Fruit fly (Drosophila melanogaster) whole organism, embryonic: ENCODE results near the gene CG32388.

Experiments
- ATbp ChIP-seq: fragments of 200-800 bp; sonication (Bioruptor generic); optimal IDR thresholded peaks from 2 replicates; lab custom pipeline; 2017; ENCODE audit warnings: missing biosample characterization, mild to moderate bottlenecking, missing genetic modification characterization, missing genetic modification reagents
- Bteb2 ChIP-seq: fragments of 200-800 bp; sonication (Bioruptor generic); optimal IDR thresholded peaks from 2 replicates; lab custom pipeline; 2016; ENCODE audit warnings: missing biosample characterization, missing genetic modification characterization
- CG10267 ChIP-seq: fragments of 200-800 bp; sonication (Bioruptor generic); optimal IDR thresholded peaks from 2 replicates; lab custom pipeline; 2018; ENCODE audit warnings: missing biosample characterization, mild to moderate bottlenecking, missing genetic modification characterization, moderate library complexity
- CG10462 ChIP-seq: fragments of 200-800 bp; sonication (Bioruptor generic); optimal IDR thresholded peaks from 2 replicates; lab custom pipeline; 2016; ENCODE audit warnings: missing biosample characterization, missing genetic modification characterization
- CG10543 ChIP-seq: fragments of 200-800 bp; sonication (Bioruptor generic); optimal IDR thresholded peaks from 3 replicates; lab custom pipeline; 2017; ENCODE audit warnings: missing biosample characterization, mild to moderate bottlenecking, missing genetic modification characterization, moderate library complexity
- CG12155 ChIP-seq: fragments of 200-800 bp; sonication (Bioruptor generic); optimal IDR thresholded peaks from 3 replicates; lab custom pipeline; 2016; ENCODE audit warnings: missing biosample characterization, missing genetic modification characterization
- CG12769 ChIP-seq: fragments of 200-800 bp; sonication (Bioruptor generic); optimal IDR thresholded peaks from 2 replicates; lab custom pipeline; 2019; ENCODE audit warnings: missing biosample characterization, mild to moderate bottlenecking, missing genetic modification characterization, moderate library complexity
- CG13123 ChIP-seq: fragments of 200-800 bp; sonication (Bioruptor generic); optimal IDR thresholded peaks from 2 replicates; lab custom pipeline; 2016; ENCODE audit warnings: missing biosample characterization, missing genetic modification characterization
- CG13296 ChIP-seq: fragments of 200-800 bp; sonication (Bioruptor generic); optimal IDR thresholded peaks from 3 replicates; lab custom pipeline; 2018; ENCODE audit warnings: missing biosample characterization, mild to moderate bottlenecking, missing genetic modification characterization
- CG13894 ChIP-seq: fragments of 200-800 bp; sonication (Bioruptor generic); optimal IDR thresholded peaks from 3 replicates; lab custom pipeline; 2018; ENCODE audit warnings: missing biosample characterization, mild to moderate bottlenecking, missing genetic modification characterization, moderate library complexity
- CG15073 ChIP-seq: fragments of 200-800 bp; sonication (Bioruptor generic); optimal IDR thresholded peaks from 2 replicates; lab custom pipeline; 2016; ENCODE audit warnings: missing biosample characterization, missing genetic modification characterization
- CG1529 ChIP-seq: fragments of 200-800 bp; sonication (Bioruptor generic); optimal IDR thresholded peaks from 3 replicates; lab custom pipeline; 2018; ENCODE audit warnings: missing biosample characterization, missing genetic modification characterization
- CG17328 ChIP-seq: fragments of 200-800 bp; sonication (Bioruptor generic); IDR thresholded peaks from 2 replicates; pipeline ENCODE4 v1.3.6; 2022; ENCODE audit warnings: missing biosample characterization, missing genetic modification characterization
- CG17802 ChIP-seq: fragments of 200-800 bp; sonication (Bioruptor generic); optimal IDR thresholded peaks from 2 replicates; lab custom pipeline; 2018; ENCODE audit warnings: missing biosample characterization, mild to moderate bottlenecking, missing genetic modification characterization, moderate library complexity
- CG17829 ChIP-seq: fragments of 200-800 bp; optimal IDR thresholded peaks from 2 replicates; lab custom pipeline; 2019; ENCODE audit warnings: missing biosample characterization, mild to moderate bottlenecking, missing genetic modification characterization, moderate library complexity
- CG34376 ChIP-seq: fragments of 200-800 bp; sonication (Bioruptor generic); optimal IDR thresholded peaks from 2 replicates; lab custom pipeline; 2018; ENCODE audit warnings: missing biosample characterization, mild to moderate bottlenecking, missing genetic modification characterization
- CG3995 ChIP-seq: fragments of 200-800 bp; sonication (Bioruptor generic); optimal IDR thresholded peaks from 3 replicates; lab custom pipeline; 2016; ENCODE audit warnings: missing biosample characterization, missing genetic modification characterization
- CG6689 ChIP-seq: fragments of 200-800 bp; sonication (Bioruptor generic); IDR thresholded peaks from 2 replicates; pipeline ENCODE4 v1.3.6; 2022; ENCODE audit warnings: missing biosample characterization, missing genetic modification characterization
- CG6813 ChIP-seq: fragments of 200-800 bp; sonication (Bioruptor generic); optimal IDR thresholded peaks from 2 replicates; lab custom pipeline; 2017; ENCODE audit warnings: missing biosample characterization, missing genetic modification characterization, mild to moderate bottlenecking, moderate library complexity, missing genetic modification reagents
- CG7928 ChIP-seq: fragments of 200-800 bp; sonication (Bioruptor generic); optimal IDR thresholded peaks from 2 replicates; lab custom pipeline; 2017; ENCODE audit warnings: missing biosample characterization, mild to moderate bottlenecking, missing genetic modification characterization
- CG8089 ChIP-seq: fragments of 200-800 bp; sonication (Bioruptor generic); optimal IDR thresholded peaks from 3 replicates; lab custom pipeline; 2016; ENCODE audit warnings: missing biosample characterization, missing genetic modification characterization
- CG8765 ChIP-seq: fragments of 200-800 bp; sonication (Bioruptor generic); IDR thresholded peaks from 2 replicates; pipeline ENCODE4 v1.3.6; 2022; ENCODE audit warnings: missing biosample characterization, missing genetic modification characterization
- CG9797 ChIP-seq: fragments of 200-800 bp; sonication (Bioruptor generic); optimal IDR thresholded peaks from 3 replicates; lab custom pipeline; 2018; ENCODE audit warnings: missing biosample characterization, mild to moderate bottlenecking, missing genetic modification characterization
- CG9932 ChIP-seq: fragments of 200-800 bp; sonication (Bioruptor generic); IDR thresholded peaks from 2 replicates; pipeline ENCODE4 v1.3.6; 2022; ENCODE audit warnings: missing biosample characterization, missing genetic modification characterization
- CTCF ChIP-seq: fragments of 200-800 bp; sonication (Bioruptor generic); optimal IDR thresholded peaks from 2 replicates; lab custom pipeline; 2017; ENCODE audit warnings: missing biosample characterization, mild to moderate bottlenecking, missing genetic modification characterization, moderate library complexity
- CoRest ChIP-seq: fragments of 200-800 bp; sonication (Bioruptor generic); optimal IDR thresholded peaks from 3 replicates; lab custom pipeline; 2018; ENCODE audit warnings: missing biosample characterization, mild to moderate bottlenecking, missing genetic modification characterization, moderate library complexity
- HLH3B ChIP-seq: fragments of 200-800 bp; sonication (Bioruptor generic); IDR thresholded peaks from 2 replicates; pipeline ENCODE4 v1.3.6; 2022; ENCODE audit warnings: missing biosample characterization, missing genetic modification characterization
- Mad ChIP-seq: fragments of 200-800 bp; sonication (Bioruptor generic); optimal IDR thresholded peaks from 2 replicates; lab custom pipeline; 2016; ENCODE audit warnings: missing biosample characterization, missing genetic modification characterization
- NC2α ChIP-seq: fragments of 200-800 bp; sonication (Bioruptor generic); optimal IDR thresholded peaks from 2 replicates; lab custom pipeline; 2016; ENCODE audit warnings: missing biosample characterization, missing genetic modification characterization
- PHDP ChIP-seq: fragments of 200-800 bp; sonication (Bioruptor generic); optimal IDR thresholded peaks from 3 replicates; lab custom pipeline; 2018; ENCODE audit warnings: missing biosample characterization, mild to moderate bottlenecking, missing genetic modification characterization, moderate library complexity
- Ptx1 ChIP-seq: fragments of 200-800 bp; sonication (Bioruptor generic); IDR thresholded peaks from 2 replicates; pipeline ENCODE4 v1.3.6; 2022; ENCODE audit warnings: missing biosample characterization, missing genetic modification characterization
- Sry-δ ChIP-seq: fragments of 200-800 bp; sonication (Bioruptor generic); optimal IDR thresholded peaks from 2 replicates; lab custom pipeline; 2016; ENCODE audit warnings: missing biosample characterization, missing genetic modification characterization
- Tbp ChIP-seq: fragments of >200 bp; optimal IDR thresholded peaks from 2 replicates; lab custom pipeline; 2018; ENCODE audit warnings: missing biosample characterization, missing genetic modification characterization
- croc ChIP-seq: fragments of 200-800 bp; sonication (Bioruptor generic); conservative IDR thresholded peaks from 3 replicates; pipeline ENCODE4 v1.3.6; 2022; ENCODE audit warnings: missing biosample characterization, missing genetic modification characterization
- dpn ChIP-seq, 2 experiments: fragments of 200-800 bp; sonication (Bioruptor generic); optimal IDR thresholded peaks; 3 replicates each; lab custom pipeline; 2016; ENCODE audit warnings: missing biosample characterization in 2 of 2, missing genetic modification characterization in 2 of 2
- ems ChIP-seq: fragments of 200-800 bp; sonication (Bioruptor generic); optimal IDR thresholded peaks from 3 replicates; lab custom pipeline; 2016; ENCODE audit warnings: missing biosample characterization, missing genetic modification characterization
- en ChIP-seq: fragments of 200-800 bp; sonication (Bioruptor generic); optimal IDR thresholded peaks from 2 replicates; lab custom pipeline; 2016; ENCODE audit warnings: missing biosample characterization, missing genetic modification characterization
- eve ChIP-seq, 2 experiments: fragments of >200 bp; optimal IDR thresholded peaks; 2 replicates each; lab custom pipeline; 2017; ENCODE audit warnings: missing biosample characterization in 2 of 2, missing genetic modification characterization in 2 of 2
- eyg ChIP-seq: fragments of 200-800 bp; sonication (Bioruptor generic); optimal IDR thresholded peaks from 3 replicates; lab custom pipeline; 2016; ENCODE audit warnings: missing biosample characterization, missing genetic modification characterization
- fd102C ChIP-seq: fragments of 200-800 bp; sonication (Bioruptor generic); optimal IDR thresholded peaks from 2 replicates; lab custom pipeline; 2018; ENCODE audit warnings: missing biosample characterization, mild to moderate bottlenecking, missing genetic modification characterization, moderate library complexity
- her ChIP-seq: fragments of 200-800 bp; sonication (Bioruptor generic); optimal IDR thresholded peaks from 2 replicates; lab custom pipeline; 2016; ENCODE audit warnings: missing biosample characterization, missing genetic modification characterization
- ken ChIP-seq: fragments of 200-800 bp; sonication (Bioruptor generic); IDR thresholded peaks from 3 replicates; pipeline ENCODE4 v1.3.6; 2022; ENCODE audit warnings: missing biosample characterization, missing genetic modification characterization
- lbe ChIP-seq: fragments of 200-800 bp; sonication (Bioruptor generic); optimal IDR thresholded peaks from 2 replicates; lab custom pipeline; 2016; ENCODE audit warnings: missing biosample characterization, mild to moderate bottlenecking, missing genetic modification characterization
- luna ChIP-seq: fragments of 200-800 bp; sonication (Bioruptor generic); optimal IDR thresholded peaks from 2 replicates; lab custom pipeline; 2016; ENCODE audit warnings: missing biosample characterization, missing genetic modification characterization
- odd ChIP-seq: fragments of 200-800 bp; sonication (Bioruptor generic); optimal IDR thresholded peaks from 2 replicates; lab custom pipeline; 2017; ENCODE audit warnings: missing biosample characterization, mild to moderate bottlenecking, missing genetic modification characterization
- peb ChIP-seq: fragments of 200-800 bp; sonication (Bioruptor generic); IDR thresholded peaks from 2 replicates; pipeline ENCODE4 v1.3.6; 2022; ENCODE audit warnings: missing biosample characterization, missing genetic modification characterization
- row ChIP-seq: fragments of 200-800 bp; sonication (Bioruptor generic); IDR thresholded peaks from 3 replicates; pipeline ENCODE4 v1.3.6; 2022; ENCODE audit warnings: missing biosample characterization, missing genetic modification characterization
- sim ChIP-seq: fragments of 200-800 bp; sonication (Bioruptor generic); IDR thresholded peaks from 2 replicates; pipeline ENCODE4 v1.3.6; 2022; ENCODE audit warnings: missing biosample characterization, missing genetic modification characterization
- slou ChIP-seq: fragments of 200-800 bp; sonication (Bioruptor generic); optimal IDR thresholded peaks from 3 replicates; lab custom pipeline; 2016; ENCODE audit warnings: missing biosample characterization, missing genetic modification characterization
- tin ChIP-seq: fragments of 200-800 bp; sonication (Bioruptor generic); optimal IDR thresholded peaks from 3 replicates; lab custom pipeline; 2016; ENCODE audit warnings: missing biosample characterization, missing genetic modification characterization
- tna ChIP-seq: fragments of 200-800 bp; sonication (Bioruptor generic); IDR thresholded peaks from 2 replicates; pipeline ENCODE4 v1.3.6; 2022; ENCODE audit warnings: missing biosample characterization, missing genetic modification characterization; ENCODE audit not compliant: partially characterized antibody
- vvl ChIP-seq: fragments of 200-800 bp; sonication (Bioruptor generic); IDR thresholded peaks from 2 replicates; pipeline ENCODE4 v1.3.6; 2022; ENCODE audit warnings: missing biosample characterization, missing genetic modification characterization

CG32388 gene

dm6 chr3L:6981823-6982222, 2.6 kb downstream of the CG32388 start (continued):
- TF ChIP-seq sim (GFP tag; lab: Robert Waterston, UW), result no peak
- peak; percentile 41 for TF ChIP-seq CG1529 (GFP tag; lab: Kevin White, UChicago)
- TF ChIP-seq slou (GFP tag; lab: Kevin White, UChicago), result no peak
- TF ChIP-seq fd102C, result peak; percentile 57
- peak; percentile 52 for TF ChIP-seq row (GFP tag; lab: Robert Waterston, UW)
- TF ChIP-seq Sry-δ (GFP tag; lab: Kevin White, UChicago), result peak; percentile 11
- peak; percentile 62; the same call in 1 of the 2 replicates for TF ChIP-seq CG8765 (GFP tag; lab: Robert Waterston, UW)
- peak; percentile 71 for TF ChIP-seq CoRest (tag; lab: Kevin White, UChicago)
- no peak for TF ChIP-seq luna (GFP tag; lab: Kevin White, UChicago)
- no peak for TF ChIP-seq NC2α (GFP tag; lab: Kevin White, UChicago)
- TF ChIP-seq ems (GFP tag; lab: Kevin White, UChicago), result peak; percentile 2
- peak; percentile 14 for TF ChIP-seq CG12155 (GFP tag; lab: Kevin White, UChicago)
- TF ChIP-seq CG7928 (GFP tag; lab: Kevin White, UChicago), result no peak
- TF ChIP-seq odd (GFP tag; lab: Kevin White, UChicago), result peak; percentile 25
- TF ChIP-seq dpn (GFP tag; optimal IDR thresholded peaks at IDR 0.05; lab: Kevin White, UChicago), result peak in 1 of 2 experiments; percentile 30
- TF ChIP-seq CG13296 (GFP tag; lab: Kevin White, UChicago), result no peak
- TF ChIP-seq CG10543 (GFP tag; lab: Kevin White, UChicago), result no peak
- TF ChIP-seq vvl, result peak; percentile 31; the same call in 1 of the 2 replicates
- TF ChIP-seq CG17802, result no peak
- peak; percentile 32 for TF ChIP-seq CG10462
- TF ChIP-seq lbe (GFP tag; lab: Kevin White, UChicago), result no peak
- TF ChIP-seq Ptx1 (GFP tag; lab: Robert Waterston, UW), result 0 out of 2 replicates have a peak, but pooled peaks have one; percentile 47
- no peak for TF ChIP-seq CG34376 (GFP tag; lab: Kevin White, UChicago)
- no peak for TF ChIP-seq her (GFP tag; lab: Kevin White, UChicago)
- 0 out of 2 replicates have a peak, but pooled peaks have one; percentile 17 for TF ChIP-seq peb (GFP tag; lab: Robert Waterston, UW)
- TF ChIP-seq CG13123, result no peak
- TF ChIP-seq PHDP (tag; lab: Kevin White, UChicago), result peak; percentile 37
- TF ChIP-seq Bteb2, result no peak
- no peak for TF ChIP-seq croc (GFP tag; lab: Robert Waterston, UW)
- TF ChIP-seq CG15073 (GFP tag; lab: Kevin White, UChicago), result no peak
- no peak; the same call in 1 of the 2 replicates for TF ChIP-seq HLH3B (GFP tag; lab: Robert Waterston, UW)
- peak; percentile 34; the same call in 1 of the 2 replicates for TF ChIP-seq CG17328 (GFP tag; lab: Robert Waterston, UW)
- 0 out of 3 replicates have a peak, but pooled peaks have one; percentile 27 for TF ChIP-seq ken (GFP tag; lab: Robert Waterston, UW)
- TF ChIP-seq eyg (GFP tag; lab: Kevin White, UChicago), result no peak
- TF ChIP-seq CG9797, result no peak
- no peak for TF ChIP-seq Tbp (GFP tag; lab: Kevin White, UChicago)
- TF ChIP-seq en (GFP tag; lab: Kevin White, UChicago), result no peak
- TF ChIP-seq CG13894 (tag; lab: Kevin White, UChicago), result no peak
- no peak for TF ChIP-seq Mad (GFP tag; lab: Kevin White, UChicago)
- TF ChIP-seq ATbp (GFP tag; lab: Kevin White, UChicago), result peak; percentile 9
- no peak for TF ChIP-seq CG12769 (tag; lab: Kevin White, UChicago)
- no peak for TF ChIP-seq CG8089
- peak; percentile 64; the same call in 1 of the 2 replicates for TF ChIP-seq CG6689 (GFP tag; lab: Robert Waterston, UW)
- TF ChIP-seq CG6813 (GFP tag; lab: Kevin White, UChicago), result peak; percentile 12
- peak; percentile 77 for TF ChIP-seq CG17829 (tag; lab: Kevin White, UChicago)
- TF ChIP-seq CTCF (GFP tag; lab: Kevin White, UChicago), result no peak
- peak; percentile 55 for TF ChIP-seq CG10267
- TF ChIP-seq eve (GFP tag; optimal IDR thresholded peaks at IDR 0.05; lab: Kevin White, UChicago), result peak in 1 of 2 experiments; percentile 60
- no peak for TF ChIP-seq CG9932 (GFP tag; lab: Robert Waterston, UW)
- TF ChIP-seq CG3995, result no peak
- TF ChIP-seq tna, result no peak
- TF ChIP-seq tin, result peak; percentile 17
